Worm (Caenorhabditis elegans): ENCODE results near the gene stip-1.

Gene stip-1

DNA sequence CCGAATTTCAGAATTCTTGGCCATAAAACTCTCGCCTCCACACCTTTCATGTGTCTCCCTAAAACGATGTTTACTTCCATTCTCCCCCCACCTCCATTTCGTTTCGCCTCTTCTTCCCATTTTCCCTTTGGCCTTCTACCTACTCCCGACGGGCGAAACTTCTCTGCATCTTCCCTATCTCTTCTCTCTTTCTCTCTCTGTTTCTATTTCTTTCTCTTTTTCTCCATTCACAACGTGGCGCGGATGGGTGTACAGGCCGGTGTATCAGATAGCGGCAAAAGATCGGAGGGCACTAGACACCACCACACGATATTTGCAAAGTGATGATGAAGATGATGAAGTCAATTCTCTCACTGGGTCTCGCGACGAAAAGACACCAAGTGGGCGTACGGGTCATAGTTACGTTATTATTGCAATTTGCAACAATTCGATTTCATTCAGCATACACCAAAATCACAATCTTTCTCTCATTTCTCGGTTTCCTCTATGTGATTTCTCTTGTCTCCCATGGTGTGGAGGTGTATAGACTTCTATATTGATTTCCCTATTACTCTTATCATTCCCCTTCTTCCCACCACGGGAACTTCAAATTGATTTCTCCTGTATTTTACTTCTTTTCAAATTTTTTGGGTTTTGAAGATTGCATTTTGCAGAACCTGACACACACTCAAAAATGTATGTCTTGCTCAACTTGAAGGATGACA is 35.0 kb upstream of the stip-1 start, which contains the start of gene ztf-27 (continued):
- TF ChIP-seq jun-1 (tag; optimal IDR thresholded peaks at IDR 0.05): peak; percentile 28
- TF ChIP-seq mab-9 (GFP tag; IDR thresholded peaks at IDR 0.05): no peak
- no peak for TF ChIP-seq nhr-84 (tag; optimal IDR thresholded peaks at IDR 0.05)
- peak; percentile 18 for TF ChIP-seq lir-3 (tag; optimal IDR thresholded peaks at IDR 0.05; ENCODE audit: poor library complexity)
- TF ChIP-seq fkh-4 (tag; optimal IDR thresholded peaks at IDR 0.05; ENCODE audit: borderline replicate concordance): no peak
- no peak for TF ChIP-seq tlp-1 (tag; optimal IDR thresholded peaks at IDR 0.05)
- no peak for TF ChIP-seq nhr-28 (tag; optimal IDR thresholded peaks at IDR 0.05)

DNA sequence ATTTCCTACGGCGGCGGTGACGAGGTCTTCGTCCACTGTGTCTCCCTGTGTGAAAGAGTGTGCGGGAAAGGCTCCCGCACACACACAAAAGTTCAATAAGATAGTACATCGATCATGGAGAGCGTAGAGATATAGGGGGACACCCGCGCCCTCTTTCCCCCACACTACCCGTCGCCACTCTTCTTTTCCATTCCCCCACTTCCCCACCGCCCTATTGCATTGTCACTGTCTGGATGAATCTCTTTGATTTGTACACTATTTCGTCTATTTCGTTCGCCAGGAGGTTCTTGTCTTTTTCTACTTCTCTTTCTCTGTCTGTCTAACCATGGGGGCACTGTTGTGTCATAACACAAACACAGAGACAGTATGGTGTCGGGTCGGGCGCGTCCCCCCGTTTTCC is 32.4 kb upstream of the stip-1 start:
- TF ChIP-seq dpl-1 (GFP tag; optimal IDR thresholded peaks at IDR 0.05): peak; percentile 15 to 27 (median 27)
- TF ChIP-seq lsy-2 (tag; optimal IDR thresholded peaks at IDR 0.05): peak; percentile 11 to 65
- TF ChIP-seq swsn-7 (tag; optimal IDR thresholded peaks at IDR 0.05): peak; percentile 57
- TF ChIP-seq tbx-2 (tag; optimal IDR thresholded peaks at IDR 0.05): peak; percentile 28
- no peak for TF ChIP-seq jun-1 (tag; optimal IDR thresholded peaks at IDR 0.05)
- no peak for TF ChIP-seq zag-1 (tag; optimal IDR thresholded peaks at IDR 0.05)
- peak; percentile 69 for TF ChIP-seq nhr-90 (tag; optimal IDR thresholded peaks at IDR 0.05; ENCODE audit: poor library complexity)
- no peak for TF ChIP-seq isw-1 (GFP tag; IDR thresholded peaks at IDR 0.05)
- peak; percentile 21 for TF ChIP-seq fos-1 (tag; optimal IDR thresholded peaks at IDR 0.05)
- peak; percentile 64 for TF ChIP-seq nhr-71 (tag; optimal IDR thresholded peaks at IDR 0.05)
- no peak for TF ChIP-seq pag-3 (tag; optimal IDR thresholded peaks at IDR 0.05; ENCODE audit: borderline replicate concordance, insufficient read depth)
- TF ChIP-seq ceh-90 (tag; optimal IDR thresholded peaks at IDR 0.05): no peak
- peak; percentile 91 for TF ChIP-seq lin-14 (GFP tag; optimal IDR thresholded peaks at IDR 0.05)
- peak; percentile 27 for TF ChIP-seq C16A3.4 (tag; optimal IDR thresholded peaks at IDR 0.05)
- peak; percentile 60 for TF ChIP-seq rnt-1 (tag; optimal IDR thresholded peaks at IDR 0.05)
- peak; percentile 40; the same call in 1 of the 2 replicates for TF ChIP-seq grh-1 (GFP tag; IDR thresholded peaks at IDR 0.05)
- no peak for TF ChIP-seq hpl-2 (GFP tag; optimal IDR thresholded peaks at IDR 0.05)
- TF ChIP-seq ama-1 (optimal IDR thresholded peaks at IDR 0.05): no peak
- TF ChIP-seq F16B12.6 (tag; optimal IDR thresholded peaks at IDR 0.05): no peak
- TF ChIP-seq ceh-63 (GFP tag; optimal IDR thresholded peaks at IDR 0.05): no peak
- peak; percentile 51 for TF ChIP-seq elt-2 (tag; optimal IDR thresholded peaks at IDR 0.05)
- TF ChIP-seq vab-15 (tag; optimal IDR thresholded peaks at IDR 0.05): no peak
- TF ChIP-seq nhr-77 (tag; optimal IDR thresholded peaks at IDR 0.05): peak; percentile 27
- TF ChIP-seq zip-4 (GFP tag; optimal IDR thresholded peaks at IDR 0.05): no peak
- TF ChIP-seq fkh-10 (GFP tag; optimal IDR thresholded peaks at IDR 0.05): no peak
- peak; percentile 97 for TF ChIP-seq nhr-85 (tag)
- TF ChIP-seq mep-1 (tag; optimal IDR thresholded peaks at IDR 0.05): peak; percentile 42
- peak in 2 of 3 experiments; percentile 30 to 49 for TF ChIP-seq ceh-82 (tag; optimal IDR thresholded peaks at IDR 0.05)
- TF ChIP-seq nhr-47 (tag; optimal IDR thresholded peaks at IDR 0.05): peak; percentile 53
- no peak for TF ChIP-seq nhr-76 (tag; optimal IDR thresholded peaks at IDR 0.05)
- TF ChIP-seq lin-39 (tag; optimal IDR thresholded peaks at IDR 0.05): no peak
- TF ChIP-seq ceh-88 (GFP tag; IDR thresholded peaks at IDR 0.05): no peak
- TF ChIP-seq xbp-1 (tag; optimal IDR thresholded peaks at IDR 0.05): peak; percentile 37
- peak in 1 of 2 experiments; percentile 62 for TF ChIP-seq mdl-1 (tag; optimal IDR thresholded peaks at IDR 0.05)
- peak; percentile 72 for TF ChIP-seq blmp-1 (tag; optimal IDR thresholded peaks at IDR 0.05)
- no peak for TF ChIP-seq unc-30 (tag; optimal IDR thresholded peaks at IDR 0.05)
- peak; percentile 22 for TF ChIP-seq irx-1 (tag; optimal IDR thresholded peaks at IDR 0.05)
- TF ChIP-seq efl-3 (GFP tag; optimal IDR thresholded peaks at IDR 0.05): peak; percentile 98
- TF ChIP-seq egl-27 (tag; optimal IDR thresholded peaks at IDR 0.05): peak in 1 of 2 experiments; percentile 39
- TF ChIP-seq sptf-1 (tag; optimal IDR thresholded peaks at IDR 0.05): no peak
- TF ChIP-seq Y116A8C.19 (tag; optimal IDR thresholded peaks at IDR 0.05; ENCODE audit: borderline replicate concordance): no peak
- TF ChIP-seq mef-2 (tag; optimal IDR thresholded peaks at IDR 0.05): no peak
- TF ChIP-seq dsc-1 (tag; optimal IDR thresholded peaks at IDR 0.05): no peak
- no peak for TF ChIP-seq pqm-1 (tag; optimal IDR thresholded peaks at IDR 0.05)
- peak; percentile 13 for TF ChIP-seq lir-3 (tag; optimal IDR thresholded peaks at IDR 0.05; ENCODE audit: poor library complexity)
